Worm (Caenorhabditis elegans) whole organism, young adult: Measurements from ENCODE around the gene cpr-2.

ENCODE experiments used
- F57C9.4 ChIP-seq: sonication (generic microtip); optimal IDR thresholded peaks from 2 replicates; lab custom pipeline; 2017; ENCODE audit warnings: mild to moderate bottlenecking, missing genetic modification characterization, missing compliant biosample characterization
- Y56A3A.18 ChIP-seq: fragments of 200-800 bp; sonication (Bioruptor generic); IDR thresholded peaks from 2 replicates; pipeline ENCODE4 v1.3.6; 2022; ENCODE audit warnings: missing genetic modification reagents, missing genetic modification characterization, missing compliant biosample characterization
- atf-7 ChIP-seq: sonication (generic microtip); optimal IDR thresholded peaks from 2 replicates; lab custom pipeline; 2017; ENCODE audit warnings: mild to moderate bottlenecking, missing genetic modification characterization, missing compliant biosample characterization
- ceh-91 ChIP-seq: fragments of 200-800 bp; sonication (Bioruptor generic); IDR thresholded peaks from 2 replicates; pipeline ENCODE4 v1.3.6; 2022; ENCODE audit warnings: missing genetic modification reagents, missing genetic modification characterization, missing compliant biosample characterization
- efl-1 ChIP-seq: fragments of 150-350 bp; optimal IDR thresholded peaks from 2 replicates; lab custom pipeline; 2014; ENCODE audit warnings: missing biosample characterization, missing genetic modification reagents, missing genetic modification characterization
- egl-44 ChIP-seq: fragments of 200-800 bp; sonication (Bioruptor generic); IDR thresholded peaks from 2 replicates; pipeline ENCODE4 v1.3.6; 2022; ENCODE audit warnings: missing genetic modification reagents, missing genetic modification characterization, missing compliant biosample characterization
- fkh-3 ChIP-seq: sonication (generic microtip); optimal IDR thresholded peaks from 2 replicates; lab custom pipeline; 2016; ENCODE audit warnings: mild to moderate bottlenecking, missing genetic modification characterization, missing compliant biosample characterization
- him-1 ChIP-seq: sonication (generic microtip); optimal IDR thresholded peaks from 2 replicates; lab custom pipeline; 2016; ENCODE audit warnings: missing genotype, missing genetic modification reagents, missing genetic modification characterization, missing compliant biosample characterization
- nhr-90 ChIP-seq: sonication (generic microtip); optimal IDR thresholded peaks from 2 replicates; lab custom pipeline; 2016; ENCODE audit warnings: missing genotype, mild to moderate bottlenecking, missing genetic modification characterization, missing compliant biosample characterization
- pha-4 ChIP-seq: fragments of 150-350 bp; sonication (generic microtip); optimal IDR thresholded peaks from 2 replicates; lab custom pipeline; 2014; ENCODE audit warnings: missing biosample characterization, missing genetic modification reagents, missing genetic modification characterization
- sea-2 ChIP-seq: fragments of 200-800 bp; sonication (Bioruptor generic); IDR thresholded peaks from 2 replicates; pipeline ENCODE4 v1.3.6; 2022; ENCODE audit warnings: missing genetic modification characterization, missing compliant biosample characterization

DNA sequence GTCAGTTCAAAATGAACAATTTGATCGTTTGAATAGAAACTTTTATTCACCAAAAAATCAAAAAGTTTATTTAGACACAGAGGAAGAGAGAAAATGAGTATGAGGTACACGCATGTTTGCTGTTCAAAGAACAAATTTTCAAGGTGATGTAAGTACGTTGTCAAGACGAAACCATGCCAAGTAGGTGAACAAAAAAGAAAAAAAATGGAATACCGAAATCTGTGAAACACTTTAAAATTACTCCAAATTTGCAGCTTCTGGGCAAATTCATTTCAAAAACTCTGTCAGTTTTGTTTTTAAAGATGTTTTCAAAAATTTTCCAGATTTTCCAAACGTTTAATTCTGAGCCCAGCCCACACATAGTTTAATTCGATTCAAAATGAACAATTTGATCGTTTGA is 46.5 kb upstream of the cpr-2 start, which contains the start of gene nhr-271:
- TF ChIP-seq atf-7 (tag; lab: Kevin White, UChicago): no peak
- TF ChIP-seq Y56A3A.18 (GFP tag; lab: Robert Waterston, UW): no peak
- no peak for TF ChIP-seq egl-44
- no peak for TF ChIP-seq pha-4 (tag; lab: Kevin White, UChicago)
- no peak for TF ChIP-seq sea-2 (GFP tag; lab: Robert Waterston, UW)
- TF ChIP-seq fkh-3 (tag; lab: Kevin White, UChicago): no peak
- no peak for TF ChIP-seq him-1 (tag; lab: Kevin White, UChicago)
- TF ChIP-seq efl-1: no peak
- no peak for TF ChIP-seq F57C9.4 (tag; lab: Kevin White, UChicago)
- TF ChIP-seq nhr-90 (tag; lab: Kevin White, UChicago): no peak
- no peak for TF ChIP-seq ceh-91 (GFP tag; lab: Robert Waterston, UW)
